Worm (Caenorhabditis elegans) whole organism, L1 larva: ENCODE results near the gene clec-118.

Experiments used
- aly-2 ChIP-seq: fragments of 150-350 bp; optimal IDR thresholded peaks from 2 replicates; lab custom pipeline; 2014; ENCODE audit warnings: missing biosample characterization, missing genetic modification characterization
- blmp-1 ChIP-seq: fragments of 150-350 bp; optimal IDR thresholded peaks from 2 replicates; lab custom pipeline; 2014; ENCODE audit warnings: missing biosample characterization, missing genetic modification characterization
- ets-5 ChIP-seq: fragments of 200-800 bp; sonication (Bioruptor generic); IDR thresholded peaks from 2 replicates; pipeline ENCODE4 v1.3.6; 2022; ENCODE audit warnings: missing genetic modification characterization, missing compliant biosample characterization
- hpl-2 ChIP-seq: fragments of 150-350 bp; optimal IDR thresholded peaks from 2 replicates; lab custom pipeline; 2014; ENCODE audit warnings: missing biosample characterization, missing genetic modification reagents, missing genetic modification characterization

DNA sequence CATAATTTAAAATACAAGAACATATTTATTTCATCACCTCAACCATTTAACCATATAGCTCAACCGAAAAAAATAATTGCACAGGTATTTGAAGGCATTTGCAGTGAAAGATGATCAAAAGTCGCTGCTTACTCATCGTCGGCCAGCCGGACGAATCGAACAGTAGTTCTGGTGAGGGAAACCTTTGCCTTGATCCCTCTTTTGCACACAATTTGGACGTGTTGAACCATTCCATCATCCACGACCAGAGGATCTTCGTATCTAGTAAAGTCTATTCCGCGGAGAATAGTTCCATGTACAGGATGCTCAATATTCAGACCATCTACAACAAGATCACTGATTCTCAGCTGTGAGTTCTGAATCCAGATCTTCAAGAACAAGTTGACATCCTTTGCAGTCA, 30.3 kb downstream of the clec-118 start:
- TF ChIP-seq ets-5 (GFP tag; lab: Robert Waterston, UW) = no peak
- no peak for TF ChIP-seq aly-2
- no peak for TF ChIP-seq blmp-1
- no peak for TF ChIP-seq hpl-2
